Worm (Caenorhabditis elegans) whole organism, L3 larva: ENCODE measurements around the gene str-33.

Experiments used
- ZK546.5 ChIP-seq: sonication (generic microtip); optimal IDR thresholded peaks from 2 replicates; lab custom pipeline; 2017; ENCODE audit warnings: missing biosample characterization, missing genetic modification characterization
- egl-27 ChIP-seq: sonication (generic microtip); optimal IDR thresholded peaks from 4 replicates; lab custom pipeline; 2017; ENCODE audit warnings: missing biosample characterization, missing genetic modification reagents, missing genetic modification characterization
- fos-1 ChIP-seq: fragments of 150-350 bp; optimal IDR thresholded peaks from 2 replicates; lab custom pipeline; 2014; ENCODE audit warnings: missing biosample characterization, missing genetic modification characterization
- nhr-11 ChIP-seq: fragments of 150-350 bp; optimal IDR thresholded peaks from 2 replicates; lab custom pipeline; 2014; ENCODE audit warnings: missing biosample characterization, missing genetic modification characterization
- nhr-25 ChIP-seq: sonication (generic microtip); optimal IDR thresholded peaks from 2 replicates; lab custom pipeline; 2017; ENCODE audit warnings: missing biosample characterization, missing genetic modification characterization
- nhr-77 ChIP-seq: fragments of 150-350 bp; optimal IDR thresholded peaks from 2 replicates; lab custom pipeline; 2014; ENCODE audit warnings: missing biosample characterization, missing genetic modification characterization
- snpc-4 ChIP-seq: fragments of 150-350 bp; optimal IDR thresholded peaks from 2 replicates; lab custom pipeline; 2014; ENCODE audit warnings: missing biosample characterization, missing genetic modification characterization
- zag-1 ChIP-seq: fragments of 150-350 bp; optimal IDR thresholded peaks from 2 replicates; lab custom pipeline; 2014; ENCODE audit warnings: missing biosample characterization, missing genetic modification characterization

ce11 chrV:2702883-2703282, 25.5 kb upstream of the str-33 start:
- no peak for TF ChIP-seq snpc-4
- no peak for TF ChIP-seq ZK546.5 (tag; lab: Kevin White, UChicago)
- no peak for TF ChIP-seq egl-27
- TF ChIP-seq nhr-77 (tag; lab: Kevin White, UChicago), result no peak
- TF ChIP-seq fos-1 (tag; lab: Kevin White, UChicago), result no peak
- TF ChIP-seq nhr-25 (tag; lab: Kevin White, UChicago), result no peak
- no peak for TF ChIP-seq zag-1
- no peak for TF ChIP-seq nhr-11 (tag; lab: Kevin White, UChicago)
